Fruit fly (Drosophila melanogaster) whole organism, embryonic: ENCODE measurements around the gene Nrd1.
A peak's percentile ranks its signal among the peaks of the same experiment; 100 is the strongest.

Experiments
- CG10274 ChIP-seq: fragments of 200-800 bp; sonication (Bioruptor generic); optimal IDR thresholded peaks from 3 replicates; lab custom pipeline; 2017; ENCODE audit warnings: missing biosample characterization, mild to moderate bottlenecking, missing genetic modification characterization
- CG10366 ChIP-seq: fragments of 200-800 bp; sonication (Bioruptor generic); IDR thresholded peaks from 2 replicates; pipeline ENCODE4 v1.3.6; 2022; ENCODE audit warnings: missing biosample characterization, missing genetic modification characterization
- CG12155 ChIP-seq: fragments of 200-800 bp; sonication (Bioruptor generic); optimal IDR thresholded peaks from 3 replicates; lab custom pipeline; 2016; ENCODE audit warnings: missing biosample characterization, missing genetic modification characterization
- CG12236 ChIP-seq: fragments of 200-800 bp; sonication (Bioruptor generic); optimal IDR thresholded peaks from 2 replicates; lab custom pipeline; 2016; ENCODE audit warnings: missing biosample characterization, missing genetic modification characterization
- CG13624 ChIP-seq: fragments of 200-800 bp; sonication (Bioruptor generic); optimal IDR thresholded peaks from 2 replicates; lab custom pipeline; 2016; ENCODE audit warnings: missing biosample characterization, missing genetic modification characterization
- CG14014 ChIP-seq: fragments of 200-800 bp; sonication (Bioruptor generic); IDR thresholded peaks from 2 replicates; pipeline ENCODE4 v1.3.6; 2022; ENCODE audit warnings: missing biosample characterization, missing genetic modification characterization
- CG14441 ChIP-seq: fragments of 200-800 bp; sonication (Bioruptor generic); IDR thresholded peaks from 2 replicates; pipeline ENCODE4 v1.3.6; 2022; ENCODE audit warnings: missing biosample characterization, missing genetic modification characterization
- CG17612 ChIP-seq: fragments of 200-800 bp; sonication (Bioruptor generic); IDR thresholded peaks from 2 replicates; pipeline ENCODE4 v1.3.6; 2022; ENCODE audit warnings: missing biosample characterization, missing genetic modification characterization
- CG17912 ChIP-seq: fragments of 200-800 bp; sonication (Bioruptor generic); optimal IDR thresholded peaks from 2 replicates; lab custom pipeline; 2018; ENCODE audit warnings: missing biosample characterization, mild to moderate bottlenecking, missing genetic modification characterization
- CG1792 ChIP-seq: fragments of 200-800 bp; sonication (Bioruptor generic); optimal IDR thresholded peaks from 2 replicates; lab custom pipeline; 2016; ENCODE audit warnings: missing biosample characterization, missing genetic modification characterization
- CG18599 ChIP-seq: fragments of 200-800 bp; sonication (Bioruptor generic); optimal IDR thresholded peaks from 3 replicates; lab custom pipeline; 2017; ENCODE audit warnings: missing biosample characterization, missing genetic modification characterization, mild to moderate bottlenecking, moderate library complexity, missing genetic modification reagents
- CG2199 ChIP-seq: fragments of 200-800 bp; sonication (Bioruptor generic); IDR thresholded peaks from 3 replicates; pipeline ENCODE4 v1.3.6; 2022; ENCODE audit warnings: missing biosample characterization, missing genetic modification characterization
- CG2875 ChIP-seq: fragments of 200-800 bp; sonication (Bioruptor generic); optimal IDR thresholded peaks from 2 replicates; lab custom pipeline; 2017; ENCODE audit warnings: missing biosample characterization, mild to moderate bottlenecking, missing genetic modification characterization, missing genetic modification reagents
- CG30403 ChIP-seq: fragments of 200-800 bp; sonication (Bioruptor generic); optimal IDR thresholded peaks from 3 replicates; lab custom pipeline; 2016; ENCODE audit warnings: missing biosample characterization, missing genetic modification characterization
- CG33213 ChIP-seq: fragments of 200-800 bp; sonication (Bioruptor generic); optimal IDR thresholded peaks from 3 replicates; lab custom pipeline; 2016; ENCODE audit warnings: missing biosample characterization, missing genetic modification characterization
- CG3847 ChIP-seq: fragments of 200-800 bp; sonication (Bioruptor generic); IDR thresholded peaks from 2 replicates; pipeline ENCODE4 v1.3.6; 2022; ENCODE audit warnings: missing biosample characterization, missing genetic modification characterization
- CG4328 ChIP-seq: fragments of 200-800 bp; sonication (Bioruptor generic); optimal IDR thresholded peaks from 3 replicates; lab custom pipeline; 2017; ENCODE audit warnings: missing biosample characterization, missing genetic modification reagents, missing genetic modification characterization
- CG4707 ChIP-seq: fragments of 200-800 bp; sonication (Bioruptor generic); optimal IDR thresholded peaks from 2 replicates; lab custom pipeline; 2018; ENCODE audit warnings: missing biosample characterization, mild to moderate bottlenecking, missing genetic modification characterization, moderate library complexity
- CG4730 ChIP-seq: fragments of 200-800 bp; sonication (Bioruptor generic); IDR thresholded peaks from 2 replicates; pipeline ENCODE4 v1.3.6; 2022; ENCODE audit warnings: missing biosample characterization, missing genetic modification characterization
- CG6689 ChIP-seq: fragments of 200-800 bp; sonication (Bioruptor generic); IDR thresholded peaks from 2 replicates; pipeline ENCODE4 v1.3.6; 2022; ENCODE audit warnings: missing biosample characterization, missing genetic modification characterization
- CG6765 ChIP-seq: fragments of 200-800 bp; sonication (Bioruptor generic); optimal IDR thresholded peaks from 3 replicates; lab custom pipeline; 2017; ENCODE audit warnings: missing biosample characterization, mild to moderate bottlenecking, missing genetic modification characterization
- CG6791 ChIP-seq: fragments of 200-800 bp; sonication (Bioruptor generic); IDR thresholded peaks from 3 replicates; pipeline ENCODE4 v1.3.6; 2022; ENCODE audit warnings: missing biosample characterization, missing genetic modification characterization; ENCODE audit not compliant: partially characterized antibody
- CG6813 ChIP-seq: fragments of 200-800 bp; sonication (Bioruptor generic); optimal IDR thresholded peaks from 2 replicates; lab custom pipeline; 2017; ENCODE audit warnings: missing biosample characterization, missing genetic modification characterization, mild to moderate bottlenecking, moderate library complexity, missing genetic modification reagents
- CHES-1-like ChIP-seq: fragments of 200-800 bp; sonication (Bioruptor generic); optimal IDR thresholded peaks from 2 replicates; lab custom pipeline; 2016; ENCODE audit warnings: missing biosample characterization, missing genetic modification characterization
- Dp ChIP-seq: fragments of 200-800 bp; sonication (Bioruptor generic); optimal IDR thresholded peaks from 2 replicates; lab custom pipeline; 2018; ENCODE audit warnings: missing biosample characterization, mild to moderate bottlenecking, missing genetic modification characterization, moderate library complexity
- Fer1 ChIP-seq: fragments of 200-800 bp; sonication (Bioruptor generic); optimal IDR thresholded peaks from 2 replicates; lab custom pipeline; 2017; ENCODE audit warnings: missing biosample characterization, mild to moderate bottlenecking, missing genetic modification characterization
- H2.0 ChIP-seq: fragments of 200-800 bp; sonication (Bioruptor generic); IDR thresholded peaks from 2 replicates; pipeline ENCODE4 v1.3.6; 2022; ENCODE audit warnings: missing biosample characterization, missing genetic modification characterization
- HLH4C ChIP-seq: fragments of 200-800 bp; sonication (Bioruptor generic); IDR thresholded peaks from 3 replicates; pipeline ENCODE4 v1.3.6; 2022; ENCODE audit warnings: missing biosample characterization, missing genetic modification characterization; ENCODE audit not compliant: partially characterized antibody
- Hsf ChIP-seq: fragments of 200-800 bp; sonication (Bioruptor generic); optimal IDR thresholded peaks from 3 replicates; lab custom pipeline; 2016; ENCODE audit warnings: missing biosample characterization, missing genetic modification characterization
- Mad ChIP-seq: fragments of 200-800 bp; sonication (Bioruptor generic); optimal IDR thresholded peaks from 2 replicates; lab custom pipeline; 2016; ENCODE audit warnings: missing biosample characterization, missing genetic modification characterization
- Mes4 ChIP-seq: fragments of 200-800 bp; sonication (Bioruptor generic); optimal IDR thresholded peaks from 2 replicates; lab custom pipeline; 2016; ENCODE audit warnings: missing biosample characterization, missing genetic modification characterization
- Myb ChIP-seq: fragments of 200-800 bp; sonication (Bioruptor generic); optimal IDR thresholded peaks from 2 replicates; lab custom pipeline; 2016; ENCODE audit warnings: missing biosample characterization, missing genetic modification characterization
- NFAT ChIP-seq: fragments of 200-800 bp; sonication (Bioruptor generic); IDR thresholded peaks from 2 replicates; pipeline ENCODE4 v1.3.6; 2022; ENCODE audit warnings: missing biosample characterization, missing genetic modification characterization
- Nf-YA ChIP-seq: fragments of 200-800 bp; sonication (Bioruptor generic); IDR thresholded peaks from 2 replicates; pipeline ENCODE4 v1.3.6; 2022; ENCODE audit warnings: missing biosample characterization, missing genetic modification characterization
- Nf-YB ChIP-seq: fragments of 200-800 bp; sonication (Bioruptor generic); optimal IDR thresholded peaks from 3 replicates; lab custom pipeline; 2019; ENCODE audit warnings: missing biosample characterization, mild to moderate bottlenecking, missing genetic modification characterization, moderate library complexity
- Ssrp ChIP-seq: fragments of 200-800 bp; sonication (Bioruptor generic); optimal IDR thresholded peaks from 2 replicates; lab custom pipeline; 2018; ENCODE audit warnings: missing biosample characterization, mild to moderate bottlenecking, missing genetic modification characterization, moderate library complexity
- Stat92E ChIP-seq, 3 experiments: fragments of >200 bp in 2 of 3; fragments of 200-800 bp in 1 of 3; sonication (Bioruptor generic) in 1 of 3; optimal IDR thresholded peaks; 2 replicates each; lab custom pipeline; 2017 to 2019; ENCODE audit warnings: missing biosample characterization in 3 of 3, missing genetic modification characterization in 3 of 3, mild to moderate bottlenecking in 1 of 3, moderate library complexity in 1 of 3
- Xrp1 ChIP-seq: fragments of 200-800 bp; sonication (Bioruptor generic); IDR thresholded peaks from 2 replicates; pipeline ENCODE4 v1.3.6; 2022; ENCODE audit warnings: missing biosample characterization, missing genetic modification characterization
- YL-1 ChIP-seq: fragments of 200-800 bp; sonication (Bioruptor generic); optimal IDR thresholded peaks from 3 replicates; lab custom pipeline; 2017; ENCODE audit warnings: missing biosample characterization, mild to moderate bottlenecking, missing genetic modification characterization
- btn ChIP-seq: fragments of 200-800 bp; sonication (Bioruptor generic); optimal IDR thresholded peaks from 2 replicates; lab custom pipeline; 2016; ENCODE audit warnings: missing biosample characterization, missing genetic modification characterization
- dysf ChIP-seq: fragments of 200-800 bp; sonication (Bioruptor generic); IDR thresholded peaks from 3 replicates; pipeline ENCODE4 v1.3.6; 2022; ENCODE audit warnings: missing biosample characterization, missing genetic modification characterization
- eve ChIP-seq, 2 experiments: fragments of >200 bp; optimal IDR thresholded peaks; 2 replicates each; lab custom pipeline; 2017; ENCODE audit warnings: missing biosample characterization in 2 of 2, missing genetic modification characterization in 2 of 2
- exex ChIP-seq: fragments of 200-800 bp; sonication (Bioruptor generic); optimal IDR thresholded peaks from 4 replicates; lab custom pipeline; 2018; ENCODE audit warnings: missing biosample characterization, mild to moderate bottlenecking, missing genetic modification characterization, moderate library complexity
- fu2 ChIP-seq: fragments of 200-800 bp; sonication (Bioruptor generic); optimal IDR thresholded peaks from 2 replicates; lab custom pipeline; 2016; ENCODE audit warnings: missing biosample characterization, missing genetic modification characterization
- hb ChIP-seq: fragments of 200-800 bp; sonication (Bioruptor generic); IDR thresholded peaks from 3 replicates; pipeline ENCODE4 v1.3.6; 2022; ENCODE audit warnings: missing biosample characterization, missing genetic modification characterization; ENCODE audit not compliant: partially characterized antibody
- org-1 ChIP-seq: fragments of 200-800 bp; sonication (Bioruptor generic); optimal IDR thresholded peaks from 2 replicates; lab custom pipeline; 2017; ENCODE audit warnings: missing biosample characterization, missing genetic modification characterization
- p53 ChIP-seq: fragments of 200-800 bp; sonication (Bioruptor generic); optimal IDR thresholded peaks from 2 replicates; lab custom pipeline; 2016; ENCODE audit warnings: missing biosample characterization, missing genetic modification characterization
- pho ChIP-seq: fragments of 200-800 bp; sonication (Bioruptor generic); optimal IDR thresholded peaks from 2 replicates; lab custom pipeline; 2016; ENCODE audit warnings: missing biosample characterization, missing genetic modification characterization
- row ChIP-seq: fragments of 200-800 bp; sonication (Bioruptor generic); IDR thresholded peaks from 3 replicates; pipeline ENCODE4 v1.3.6; 2022; ENCODE audit warnings: missing biosample characterization, missing genetic modification characterization
- tna ChIP-seq: fragments of 200-800 bp; sonication (Bioruptor generic); IDR thresholded peaks from 2 replicates; pipeline ENCODE4 v1.3.6; 2022; ENCODE audit warnings: missing biosample characterization, missing genetic modification characterization; ENCODE audit not compliant: partially characterized antibody
- usp ChIP-seq: fragments of >200 bp; optimal IDR thresholded peaks from 2 replicates; lab custom pipeline; 2017; ENCODE audit warnings: missing biosample characterization, missing genetic modification characterization
- zf30C ChIP-seq: fragments of 200-800 bp; sonication (Bioruptor generic); optimal IDR thresholded peaks from 3 replicates; lab custom pipeline; 2018; ENCODE audit warnings: missing biosample characterization, mild to moderate bottlenecking, missing genetic modification characterization

Gene Nrd1

dm6 chrX:11823003-11823402 is 45.7 kb downstream of the Nrd1 start (continued):
- TF ChIP-seq tna (GFP tag; lab: Robert Waterston, UW) (no peak), CG4730 (GFP tag; lab: Robert Waterston, UW) (no peak), Mes4 (GFP tag; lab: Kevin White, UChicago) (no peak), Hsf (GFP tag; lab: Kevin White, UChicago) (no peak), Xrp1 (GFP tag; lab: Robert Waterston, UW) (peak; percentile 30; the same call in 1 of the 2 replicates), Nf-YA (GFP tag; lab: Robert Waterston, UW) (no peak), row (peak; percentile 31; the same call in 1 of the 3 replicates), CG17912 (GFP tag; lab: Kevin White, UChicago) (peak; percentile 67), HLH4C (no peak), Stat92E (GFP tag; optimal IDR thresholded peaks at IDR 0.05; lab: Kevin White, UChicago) (no peak), CG6813 (GFP tag; lab: Kevin White, UChicago) (peak; percentile 55), CG14441 (GFP tag; lab: Robert Waterston, UW) (no peak), CG13624 (GFP tag; lab: Kevin White, UChicago) (no peak), CG14014 (no peak), H2.0 (GFP tag; lab: Robert Waterston, UW) (no peak), CG4707 (GFP tag; lab: Kevin White, UChicago) (peak; percentile 80), hb (GFP tag; lab: Robert Waterston, UW) (no peak), CG18599 (GFP tag; lab: Kevin White, UChicago) (no peak), CG30403 (GFP tag; lab: Kevin White, UChicago) (no peak), pho (GFP tag; lab: Kevin White, UChicago) (no peak), YL-1 (GFP tag; lab: Kevin White, UChicago) (no peak), CG2875 (GFP tag; lab: Kevin White, UChicago) (peak; percentile 61), CG6765 (GFP tag; lab: Kevin White, UChicago) (no peak), exex (tag; lab: Kevin White, UChicago) (no peak), zf30C (no peak), CG17612 (no peak), CG10274 (GFP tag; lab: Kevin White, UChicago) (no peak), usp (no peak), CG6689 (GFP tag; lab: Robert Waterston, UW) (0 out of 2 replicates have a peak, but pooled peaks have one; percentile 21), CHES-1-like (GFP tag; lab: Kevin White, UChicago) (no peak), dysf (GFP tag; lab: Robert Waterston, UW) (no peak), btn (GFP tag; lab: Kevin White, UChicago) (no peak), Myb (GFP tag; lab: Kevin White, UChicago) (no peak), p53 (no peak), org-1 (GFP tag; lab: Kevin White, UChicago) (no peak), CG6791 (GFP tag; lab: Robert Waterston, UW) (no peak), CG3847 (GFP tag; lab: Robert Waterston, UW) (no peak), Fer1 (GFP tag; lab: Kevin White, UChicago) (peak; percentile 22), fu2 (GFP tag; lab: Kevin White, UChicago) (no peak), CG12236 (GFP tag; lab: Kevin White, UChicago) (no peak), NFAT (GFP tag; lab: Robert Waterston, UW) (no peak), Dp (GFP tag; lab: Kevin White, UChicago) (no peak), eve (GFP tag; optimal IDR thresholded peaks at IDR 0.05; lab: Kevin White, UChicago) (no peak), CG1792 (GFP tag; lab: Kevin White, UChicago) (no peak), CG33213 (GFP tag; lab: Kevin White, UChicago) (peak; percentile 10), CG10366 (no peak), CG12155 (GFP tag; lab: Kevin White, UChicago) (no peak), CG4328 (no peak), Nf-YB (GFP tag; lab: Kevin White, UChicago) (no peak), CG2199 (GFP tag; lab: Robert Waterston, UW) (no peak), Ssrp (tag; lab: Kevin White, UChicago) (no peak), Mad (GFP tag; lab: Kevin White, UChicago) (no peak)
